Worm (Caenorhabditis elegans): ENCODE measurements around the gene rgef-1.

DNA sequence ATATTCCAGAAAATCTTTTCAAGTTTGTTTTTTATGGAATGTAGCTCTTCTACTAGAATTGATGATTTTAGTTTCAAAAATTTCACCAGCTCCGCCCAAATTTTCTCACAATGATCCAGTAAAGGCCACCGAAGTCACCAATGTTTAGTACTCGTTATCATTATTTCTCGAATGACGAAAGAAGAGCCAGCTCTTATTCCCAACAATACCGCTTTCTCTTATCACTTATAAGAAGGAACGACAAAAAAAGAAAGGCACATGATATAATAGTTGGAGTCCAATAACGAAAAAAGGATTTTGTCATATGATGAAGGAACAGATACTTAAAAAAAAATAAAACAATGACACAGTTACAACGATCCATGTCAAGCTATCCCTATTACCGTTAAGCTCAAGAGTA is 9.6 kb upstream of the rgef-1 start:
- TF ChIP-seq mdl-1 (tag; optimal IDR thresholded peaks at IDR 0.05) (no peak), jun-1 (tag; optimal IDR thresholded peaks at IDR 0.05) (no peak), pqm-1 (tag; optimal IDR thresholded peaks at IDR 0.05) (no peak), unc-62 (GFP tag; optimal IDR thresholded peaks at IDR 0.05) (no peak), nhr-12 (tag; optimal IDR thresholded peaks at IDR 0.05) (no peak), sptf-1 (tag; optimal IDR thresholded peaks at IDR 0.05) (no peak), zag-1 (tag; optimal IDR thresholded peaks at IDR 0.05) (no peak), lsy-2 (tag; optimal IDR thresholded peaks at IDR 0.05) (no peak), elt-2 (tag; optimal IDR thresholded peaks at IDR 0.05) (peak; percentile 68), lin-13 (GFP tag; optimal IDR thresholded peaks at IDR 0.05) (no peak)
